Fruit fly (Drosophila melanogaster) whole organism, prepupa: ENCODE measurements around the gene FarO.

ENCODE experiments used
- Blimp-1 ChIP-seq: fragments of 200-800 bp; sonication (Bioruptor generic); optimal IDR thresholded peaks from 3 replicates; lab custom pipeline; 2017; ENCODE audit warnings: missing biosample characterization, missing genetic modification characterization, mild to moderate bottlenecking, moderate library complexity, missing genetic modification reagents
- CG10631 ChIP-seq: fragments of 200-800 bp; sonication (Bioruptor generic); optimal IDR thresholded peaks from 2 replicates; lab custom pipeline; 2016; ENCODE audit warnings: missing biosample characterization, missing genetic modification characterization
- CG10669 ChIP-seq: fragments of 200-800 bp; sonication (Bioruptor generic); optimal IDR thresholded peaks from 3 replicates; lab custom pipeline; 2018; ENCODE audit warnings: missing biosample characterization, mild to moderate bottlenecking, missing genetic modification characterization, moderate library complexity
- CG1621 ChIP-seq: fragments of 200-800 bp; sonication (Bioruptor generic); optimal IDR thresholded peaks from 3 replicates; lab custom pipeline; 2018; ENCODE audit warnings: missing biosample characterization, mild to moderate bottlenecking, missing genetic modification characterization
- CG16779 ChIP-seq: fragments of 200-800 bp; sonication (Bioruptor generic); optimal IDR thresholded peaks from 3 replicates; lab custom pipeline; 2017; ENCODE audit warnings: missing biosample characterization, mild to moderate bottlenecking, missing genetic modification characterization
- CG3032 ChIP-seq: fragments of 200-800 bp; optimal IDR thresholded peaks from 2 replicates; lab custom pipeline; 2019; ENCODE audit warnings: missing biosample characterization, mild to moderate bottlenecking, missing genetic modification characterization, moderate library complexity
- CG31627 ChIP-seq: fragments of 200-800 bp; sonication (Bioruptor generic); optimal IDR thresholded peaks from 3 replicates; lab custom pipeline; 2016; ENCODE audit warnings: missing biosample characterization, missing genetic modification characterization
- CG32006 ChIP-seq: fragments of 200-800 bp; sonication (Bioruptor generic); optimal IDR thresholded peaks from 3 replicates; lab custom pipeline; 2017; ENCODE audit warnings: missing biosample characterization, mild to moderate bottlenecking, missing genetic modification characterization
- CG34406 ChIP-seq: fragments of 200-800 bp; sonication (Bioruptor generic); optimal IDR thresholded peaks from 3 replicates; lab custom pipeline; 2016; ENCODE audit warnings: missing biosample characterization, missing genetic modification characterization
- CG3919 ChIP-seq: fragments of 200-800 bp; sonication (Bioruptor generic); optimal IDR thresholded peaks from 3 replicates; lab custom pipeline; 2016; ENCODE audit warnings: missing biosample characterization, missing genetic modification characterization
- CG4318 ChIP-seq: fragments of 200-800 bp; sonication (Bioruptor generic); optimal IDR thresholded peaks from 3 replicates; lab custom pipeline; 2017; ENCODE audit warnings: missing biosample characterization, mild to moderate bottlenecking, missing genetic modification characterization
- CG6276 ChIP-seq: fragments of 200-800 bp; sonication (Bioruptor generic); optimal IDR thresholded peaks from 2 replicates; lab custom pipeline; 2017; ENCODE audit warnings: missing biosample characterization, mild to moderate bottlenecking, missing genetic modification characterization
- CG6792 ChIP-seq: fragments of 200-800 bp; sonication (Bioruptor generic); optimal IDR thresholded peaks from 3 replicates; lab custom pipeline; 2016; ENCODE audit warnings: missing biosample characterization, missing genetic modification characterization
- CG9139 ChIP-seq: fragments of 200-800 bp; sonication (Bioruptor generic); optimal IDR thresholded peaks from 3 replicates; lab custom pipeline; 2017; ENCODE audit warnings: missing biosample characterization, mild to moderate bottlenecking, missing genetic modification characterization
- Ets96B ChIP-seq: fragments of 200-800 bp; optimal IDR thresholded peaks from 2 replicates; lab custom pipeline; 2019; ENCODE audit warnings: missing biosample characterization, mild to moderate bottlenecking, missing genetic modification characterization, moderate library complexity
- Gug ChIP-seq: fragments of 200-800 bp; sonication (Bioruptor generic); IDR thresholded peaks from 2 replicates; pipeline ENCODE4 v1.3.6; 2022; ENCODE audit warnings: missing biosample characterization, missing genetic modification characterization
- Sox14 ChIP-seq: fragments of 200-800 bp; sonication (Bioruptor generic); optimal IDR thresholded peaks from 3 replicates; lab custom pipeline; 2016; ENCODE audit warnings: missing biosample characterization, missing genetic modification characterization
- Sox15 ChIP-seq: fragments of 200-800 bp; sonication (Bioruptor generic); optimal IDR thresholded peaks from 3 replicates; lab custom pipeline; 2016; ENCODE audit warnings: missing biosample characterization, missing genetic modification characterization
- achi ChIP-seq: fragments of 200-800 bp; sonication (Bioruptor generic); optimal IDR thresholded peaks from 3 replicates; lab custom pipeline; 2016; ENCODE audit warnings: missing biosample characterization, missing genetic modification characterization
- cyc ChIP-seq: fragments of 200-800 bp; sonication (Bioruptor generic); optimal IDR thresholded peaks from 3 replicates; lab custom pipeline; 2016; ENCODE audit warnings: missing biosample characterization, missing genetic modification characterization
- dac ChIP-seq: fragments of 200-800 bp; sonication (Bioruptor generic); optimal IDR thresholded peaks from 2 replicates; lab custom pipeline; 2017; ENCODE audit warnings: missing biosample characterization, mild to moderate bottlenecking, missing genetic modification characterization
- eg ChIP-seq: fragments of 200-800 bp; sonication (Bioruptor generic); IDR thresholded peaks from 3 replicates; pipeline ENCODE4 v1.3.6; 2022; ENCODE audit warnings: missing biosample characterization, missing genetic modification characterization
- esn ChIP-seq: fragments of 200-800 bp; sonication (Bioruptor generic); optimal IDR thresholded peaks from 2 replicates; lab custom pipeline; 2016; ENCODE audit warnings: missing biosample characterization, mild to moderate bottlenecking, missing genetic modification characterization, moderate library complexity
- fd85E ChIP-seq: fragments of 200-800 bp; sonication (Bioruptor generic); optimal IDR thresholded peaks from 3 replicates; lab custom pipeline; 2016; ENCODE audit warnings: missing biosample characterization, missing genetic modification characterization
- fkh ChIP-seq: fragments of 200-800 bp; sonication (Bioruptor generic); optimal IDR thresholded peaks from 3 replicates; lab custom pipeline; 2017; ENCODE audit warnings: missing biosample characterization, mild to moderate bottlenecking, missing genetic modification characterization, moderate library complexity
- lz ChIP-seq: fragments of 200-800 bp; sonication (Bioruptor generic); optimal IDR thresholded peaks from 3 replicates; lab custom pipeline; 2016; ENCODE audit warnings: missing biosample characterization, missing genetic modification characterization
- net ChIP-seq: fragments of 200-800 bp; sonication (Bioruptor generic); optimal IDR thresholded peaks from 3 replicates; lab custom pipeline; 2016; ENCODE audit warnings: missing biosample characterization, missing genetic modification characterization
- salr ChIP-seq, 2 experiments: fragments of 200-800 bp; sonication (Bioruptor generic); optimal IDR thresholded peaks; 3 replicates each; lab custom pipeline; 2016 to 2018; ENCODE audit warnings: missing biosample characterization in 2 of 2, missing genetic modification characterization in 2 of 2, mild to moderate bottlenecking in 1 of 2
- ss ChIP-seq, 2 experiments: fragments of 200-800 bp; sonication (Bioruptor generic); optimal IDR thresholded peaks; 2 replicates in 1 of 2; 3 replicates in 1 of 2; lab custom pipeline; 2017 to 2018; ENCODE audit warnings: mild to moderate bottlenecking in 2 of 2, missing biosample characterization in 2 of 2, missing genetic modification characterization in 2 of 2, moderate library complexity in 1 of 2
- svp ChIP-seq: fragments of 200-800 bp; sonication (Bioruptor generic); peaks from one replicate; lab custom pipeline; 2016; ENCODE audit warnings: missing biosample characterization, missing genetic modification characterization
- vri ChIP-seq: fragments of 200-800 bp; sonication (Bioruptor generic); optimal IDR thresholded peaks from 3 replicates; lab custom pipeline; 2016; ENCODE audit warnings: missing biosample characterization, mild to moderate bottlenecking, missing genetic modification characterization

Gene FarO

DNA sequence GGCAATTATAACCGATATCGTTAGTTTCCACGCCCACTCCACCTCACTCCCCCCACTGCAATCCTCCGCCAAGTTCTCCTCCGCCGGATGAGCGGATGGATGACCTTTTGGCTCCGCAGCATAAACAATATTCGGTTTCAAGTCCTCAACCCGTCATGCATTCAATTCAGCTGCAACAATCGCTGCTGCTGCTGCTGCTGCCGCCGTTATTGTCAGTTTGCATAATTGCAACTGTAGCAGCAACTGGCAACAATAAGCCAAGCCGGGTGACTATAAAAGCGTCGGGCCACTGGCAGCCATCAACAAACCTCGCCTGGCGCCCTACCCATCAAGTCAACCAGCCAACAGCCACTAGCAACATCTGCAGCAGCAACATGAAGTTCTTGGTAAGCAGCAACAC lies 17.1 kb downstream of the FarO start, which contains the start of gene CG17777:
Gene CG17777, plus strand, starts transcription at position 301 of the 400 bp plus-strand sequence.
- TF ChIP-seq ss (GFP tag; optimal IDR thresholded peaks at IDR 0.05; lab: Kevin White, UChicago) (no peak), dac (no peak), CG34406 (GFP tag; lab: Kevin White, UChicago) (no peak), net (no peak), fkh (GFP tag; lab: Kevin White, UChicago) (no peak), achi (GFP tag; lab: Kevin White, UChicago) (no peak), salr (GFP tag; optimal IDR thresholded peaks at IDR 0.05; lab: Kevin White, UChicago) (no peak), CG6276 (GFP tag; lab: Kevin White, UChicago) (no peak), lz (no peak), CG32006 (GFP tag; lab: Kevin White, UChicago) (no peak), cyc (GFP tag; lab: Kevin White, UChicago) (no peak), CG4318 (GFP tag; lab: Kevin White, UChicago) (no peak), Ets96B (no peak), fd85E (GFP tag; lab: Kevin White, UChicago) (no peak)
- TF ChIP-seq, all 60 proteins: peak for 0

DNA sequence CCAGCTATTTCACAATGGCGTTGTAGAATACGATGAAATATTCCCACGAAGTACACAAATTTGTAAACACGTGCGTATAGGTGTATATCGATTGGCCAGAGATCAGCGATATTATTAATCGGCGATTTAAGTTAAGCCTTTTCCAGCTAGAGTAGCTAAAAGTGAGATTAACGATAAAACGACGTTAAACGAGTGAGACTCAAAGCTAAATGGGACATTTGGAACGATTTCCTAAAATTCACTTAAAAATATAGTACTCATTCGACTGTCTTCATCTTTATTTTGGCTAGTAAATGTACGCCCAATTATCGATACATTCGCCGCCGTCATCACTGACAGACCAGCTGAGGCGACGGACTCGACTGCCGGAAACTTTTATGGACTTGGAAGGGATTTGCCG lies 19.1 kb downstream of the FarO start, which contains the start of the genes Nmd3 and CG17776:
Gene Nmd3, minus strand, starts transcription at position 106 of the 400 bp plus-strand sequence.
Gene CG17776, plus strand, starts transcription at position 163 of the 400 bp plus-strand sequence.
- TF ChIP-seq CG1621 (tag; lab: Kevin White, UChicago) = peak; percentile 81
- peak; percentile 28 for TF ChIP-seq svp
- peak; percentile 1 for TF ChIP-seq esn (GFP tag; lab: Kevin White, UChicago)
- peak; percentile 12 for TF ChIP-seq CG3032 (tag; lab: Kevin White, UChicago)
- no peak for TF ChIP-seq CG31627 (GFP tag; lab: Kevin White, UChicago)
- no peak for TF ChIP-seq Sox15
- TF ChIP-seq Sox14 (GFP tag; lab: Kevin White, UChicago) = peak; percentile 15
- peak; percentile 32 for TF ChIP-seq cyc (GFP tag; lab: Kevin White, UChicago)

DNA sequence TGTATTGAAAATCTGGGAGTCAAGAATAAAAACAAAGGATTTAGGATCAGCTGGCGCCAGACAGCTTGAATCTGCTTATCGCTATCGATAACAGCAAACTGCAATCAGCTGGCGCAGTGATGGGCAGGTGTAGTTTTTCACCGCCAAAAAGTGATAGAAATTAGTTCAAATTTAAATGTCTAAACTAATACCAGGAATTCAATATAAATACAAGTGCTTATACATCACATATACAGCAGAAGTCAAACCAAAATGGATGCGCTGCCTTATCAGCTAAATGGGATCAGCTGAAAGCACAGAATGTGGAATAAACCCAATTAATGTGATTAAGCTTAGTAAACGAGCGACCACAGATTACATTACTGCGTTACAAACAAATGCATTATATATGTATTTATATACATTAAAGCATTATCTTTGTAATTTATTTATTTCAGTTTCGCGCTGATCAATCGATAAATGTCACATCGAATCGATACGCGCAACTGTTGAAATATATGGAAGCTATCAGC lies 22.9 kb downstream of the FarO start, which contains the start of gene pn:
Gene pn, plus strand, starts transcription at position 462 of the 512 bp plus-strand sequence.
- TF ChIP-seq CG3032 (tag; lab: Kevin White, UChicago) (peak; percentile 2), CG31627 (GFP tag; lab: Kevin White, UChicago) (no peak), esn (GFP tag; lab: Kevin White, UChicago) (peak; percentile 9), svp (peak; percentile 78), CG6276 (GFP tag; lab: Kevin White, UChicago) (no peak)

DNA sequence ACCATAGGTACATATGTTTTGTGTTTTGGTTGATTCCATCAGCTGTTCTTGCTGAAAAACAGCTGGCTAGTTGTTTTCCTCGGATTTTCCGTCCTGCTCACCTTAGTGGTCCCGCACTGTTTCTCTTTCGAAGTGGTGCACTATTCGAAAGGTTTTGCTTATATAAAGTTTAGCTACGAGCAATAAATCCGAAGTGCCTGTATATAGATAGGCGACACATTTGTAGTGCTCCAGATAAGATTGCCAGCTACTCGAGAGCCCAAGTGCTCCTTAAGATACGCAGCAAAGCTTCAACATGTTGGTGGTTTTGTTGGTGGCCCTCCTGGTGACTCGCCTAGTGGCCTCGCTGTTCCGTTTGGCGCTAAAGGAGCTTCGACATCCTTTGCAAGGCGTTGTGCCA lies 24.9 kb downstream of the FarO start, which contains the start of gene Cyp4ae1:
Gene Cyp4ae1, plus strand, starts transcription at position 206 of the 400 bp plus-strand sequence.
- TF ChIP-seq Sox15 (no peak), CG10631 (no peak), CG3919 (GFP tag; lab: Kevin White, UChicago) (no peak), eg (GFP tag; lab: Robert Waterston, UW) (no peak), vri (GFP tag; lab: Kevin White, UChicago) (no peak), CG9139 (GFP tag; lab: Kevin White, UChicago) (no peak), Gug (GFP tag; lab: Robert Waterston, UW) (no peak), Blimp-1 (GFP tag; lab: Kevin White, UChicago) (no peak), Ets96B (no peak), net (no peak), CG6792 (GFP tag; lab: Kevin White, UChicago) (no peak)

- TF ChIP-seq CG10669 (GFP tag; lab: Kevin White, UChicago) (no peak), CG3919 (GFP tag; lab: Kevin White, UChicago) (no peak), eg (GFP tag; lab: Robert Waterston, UW) (no peak), fd85E (GFP tag; lab: Kevin White, UChicago) (no peak), fkh (GFP tag; lab: Kevin White, UChicago) (peak; percentile 30), CG16779 (tag; lab: Kevin White, UChicago) (no peak), net (no peak)
These were observed 27.7 kb downstream of the FarO start, which contains the start of gene Cyp4d2 for dm6 chrX:2175956-2176469. Gene Cyp4d2 (plus strand): TSS chrX:2176006.
